Fruit fly (Drosophila melanogaster) S2 (cell line): Measurements from ENCODE around the gene CG33557.

Experiments
- CG8478 ChIP-seq: fragments of >200 bp; optimal IDR thresholded peaks from 2 replicates; lab custom pipeline; 2018
- CTCF ChIP-seq, 2 experiments: fragments of >200 bp; optimal IDR thresholded peaks; 2 replicates each; lab custom pipeline; 2018

DNA sequence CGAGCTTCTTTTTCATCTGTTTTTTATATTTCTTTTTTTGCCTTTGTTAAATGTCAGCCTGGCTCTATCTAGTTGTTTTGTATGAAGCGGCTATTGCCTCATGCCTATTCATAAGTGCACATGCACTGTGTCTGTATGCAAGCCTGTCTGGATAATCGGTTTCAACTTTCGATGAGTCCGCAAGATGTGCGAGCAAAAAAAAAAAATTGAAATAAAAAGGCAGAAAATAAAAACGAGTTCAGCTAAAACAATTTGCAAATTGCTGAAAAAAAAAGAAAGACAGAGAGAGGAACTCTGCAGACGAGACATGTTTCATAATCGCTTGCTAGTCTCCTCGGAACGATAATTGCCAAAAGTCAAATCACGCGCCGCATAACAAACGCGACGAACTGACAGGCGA is 36.8 kb downstream of the CG33557 start:
- TF ChIP-seq CTCF (optimal IDR thresholded peaks at IDR 0.05; lab: Kevin White, UChicago) (no peak), CG8478 (lab: Kevin White, UChicago) (no peak)
